Fruit fly (Drosophila melanogaster): ENCODE results near the gene CLIP-190.

Gene CLIP-190

DNA sequence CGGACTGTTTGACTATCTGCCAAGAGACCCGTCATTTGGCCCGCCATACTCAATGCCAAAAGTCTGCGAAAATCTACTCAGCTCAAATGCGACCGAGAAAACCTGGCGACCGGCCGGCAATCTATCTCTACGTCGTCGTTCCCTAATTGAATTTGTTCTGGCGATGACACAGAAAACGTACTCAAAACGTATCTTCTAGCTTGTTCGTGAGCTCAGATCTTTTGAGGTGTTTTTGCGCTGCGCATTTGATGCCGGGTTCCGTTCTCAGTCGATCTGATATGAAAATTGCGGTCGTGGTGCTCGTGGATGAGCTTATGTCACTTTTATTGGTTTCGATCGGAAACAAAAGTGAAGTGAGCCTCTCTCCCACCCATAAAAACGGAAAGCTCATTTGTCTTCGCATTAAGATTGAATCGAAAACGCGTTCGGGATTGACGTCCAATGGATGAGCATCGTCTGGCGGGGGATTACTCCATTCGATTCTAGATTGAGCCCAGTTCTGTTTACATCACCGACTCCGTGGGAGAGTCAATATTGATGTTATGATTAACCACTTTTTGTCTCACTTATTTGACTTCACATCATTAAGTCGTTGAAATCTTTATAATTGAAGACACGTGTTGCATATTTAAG, 3.4 kb downstream of the CLIP-190 start:
- TF ChIP-seq Ets98B (GFP tag; IDR thresholded peaks at IDR 0.05) (no peak), Pif1A (GFP tag; optimal IDR thresholded peaks at IDR 0.05) (no peak), CG12605 (GFP tag; IDR thresholded peaks at IDR 0.05) (no peak), rn (GFP tag; IDR thresholded peaks at IDR 0.05) (no peak), CG9948 (tag; optimal IDR thresholded peaks at IDR 0.05) (no peak), CG17806 (tag; optimal IDR thresholded peaks at IDR 0.05) (no peak), CG13204 (GFP tag; optimal IDR thresholded peaks at IDR 0.05) (no peak), CG4496 (GFP tag; IDR thresholded peaks at IDR 0.05) (no peak), CG8159 (tag; optimal IDR thresholded peaks at IDR 0.05) (no peak), CG15710 (tag; optimal IDR thresholded peaks at IDR 0.05) (no peak), D1 (tag; optimal IDR thresholded peaks at IDR 0.05) (no peak), fd96Ca (GFP tag; IDR thresholded peaks at IDR 0.05) (no peak), gl (tag; optimal IDR thresholded peaks at IDR 0.05) (no peak), Snoo (tag; optimal IDR thresholded peaks at IDR 0.05) (no peak), CG8301 (tag; optimal IDR thresholded peaks at IDR 0.05) (no peak), EcR (GFP tag; optimal IDR thresholded peaks at IDR 0.05) (no peak), CG32121 (GFP tag; IDR thresholded peaks at IDR 0.05) (no peak), CG34367 (tag; optimal IDR thresholded peaks at IDR 0.05) (no peak)

DNA sequence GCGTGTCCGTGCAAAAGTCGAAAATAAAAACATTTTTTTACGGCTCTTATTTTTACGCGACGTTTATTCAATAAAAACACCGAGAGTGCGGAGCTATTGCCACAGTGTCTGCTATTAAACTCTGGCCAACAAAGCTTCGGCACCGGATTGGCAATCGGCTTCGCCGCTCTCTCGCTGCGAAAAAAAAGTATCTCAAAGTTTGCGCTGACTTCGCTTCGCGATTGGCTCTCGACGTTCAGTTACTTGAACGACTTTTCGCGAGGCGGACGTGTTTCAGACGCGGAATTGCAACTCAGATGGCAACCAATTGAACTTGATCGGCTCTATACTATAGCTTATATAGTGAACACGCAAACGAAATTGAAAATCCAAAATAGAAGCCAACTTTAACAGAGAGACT, 4.6 kb downstream of the CLIP-190 start:
- TF ChIP-seq D1 (tag; optimal IDR thresholded peaks at IDR 0.05), result no peak
- TF ChIP-seq CG10348 (GFP tag; IDR thresholded peaks at IDR 0.05), result no peak
- TF ChIP-seq CG8301 (tag; optimal IDR thresholded peaks at IDR 0.05), result no peak
- no peak for TF ChIP-seq fd96Ca (GFP tag; IDR thresholded peaks at IDR 0.05)
- peak; percentile 14 for TF ChIP-seq CG15710 (tag; optimal IDR thresholded peaks at IDR 0.05)
- no peak for TF ChIP-seq rn (GFP tag; IDR thresholded peaks at IDR 0.05)
- peak; percentile 43 for TF ChIP-seq EcR (GFP tag; optimal IDR thresholded peaks at IDR 0.05)
- peak; percentile 50 for TF ChIP-seq Snoo (tag; optimal IDR thresholded peaks at IDR 0.05)
- TF ChIP-seq gl (tag; optimal IDR thresholded peaks at IDR 0.05), result peak; percentile 67
- TF ChIP-seq Pif1B (GFP tag; optimal IDR thresholded peaks at IDR 0.05), result peak; percentile 45
- TF ChIP-seq CG17806 (tag; optimal IDR thresholded peaks at IDR 0.05), result no peak
- peak; percentile 37 for TF ChIP-seq Pif1A (GFP tag; optimal IDR thresholded peaks at IDR 0.05)
- TF ChIP-seq CG32121 (GFP tag; IDR thresholded peaks at IDR 0.05), result peak; percentile 54
- peak; percentile 82; the same call in 2 of the 3 replicates for TF ChIP-seq CG4496 (GFP tag; IDR thresholded peaks at IDR 0.05)
- no peak for TF ChIP-seq CG9948 (tag; optimal IDR thresholded peaks at IDR 0.05)
- peak; percentile 78 for TF ChIP-seq CG12605 (GFP tag; IDR thresholded peaks at IDR 0.05)
- peak; percentile 49 for TF ChIP-seq CG8159 (tag; optimal IDR thresholded peaks at IDR 0.05)
- no peak for TF ChIP-seq CG13204 (GFP tag; optimal IDR thresholded peaks at IDR 0.05)
- peak; percentile 13 for TF ChIP-seq CG14655 (GFP tag; optimal IDR thresholded peaks at IDR 0.05)
- TF ChIP-seq Ets98B (GFP tag; IDR thresholded peaks at IDR 0.05), result peak; percentile 69
- peak; percentile 36 for TF ChIP-seq CG34367 (tag; optimal IDR thresholded peaks at IDR 0.05)

DNA sequence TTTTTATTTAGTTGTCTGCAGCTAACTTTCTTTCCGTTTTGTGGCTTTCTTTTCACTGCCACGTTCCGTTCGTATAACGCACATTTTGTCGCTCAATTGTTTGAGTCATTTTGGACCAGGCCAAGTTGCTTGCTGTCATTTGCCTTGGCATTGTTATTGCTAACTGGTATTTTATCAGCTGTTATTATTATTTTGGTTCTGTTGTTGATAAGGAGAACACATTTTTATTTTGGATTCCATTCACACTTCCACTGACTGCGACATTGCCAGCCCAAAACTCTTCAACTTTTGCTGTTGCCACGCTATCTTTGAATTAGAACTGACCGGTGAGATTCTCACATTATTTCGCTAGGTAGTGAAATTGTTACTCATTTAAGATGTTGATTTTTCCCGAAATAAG, 6.3 kb downstream of the CLIP-190 start:
- TF ChIP-seq rn (GFP tag; IDR thresholded peaks at IDR 0.05), result no peak
- no peak for TF ChIP-seq fd96Ca (GFP tag; IDR thresholded peaks at IDR 0.05)
- no peak for TF ChIP-seq CG9948 (tag; optimal IDR thresholded peaks at IDR 0.05)
- no peak for TF ChIP-seq CG8301 (tag; optimal IDR thresholded peaks at IDR 0.05)
- TF ChIP-seq CG10348 (GFP tag; IDR thresholded peaks at IDR 0.05), result no peak
- TF ChIP-seq CG13204 (GFP tag; optimal IDR thresholded peaks at IDR 0.05), result no peak
- TF ChIP-seq Snoo (tag; optimal IDR thresholded peaks at IDR 0.05), result no peak
- no peak for TF ChIP-seq Ets98B (GFP tag; IDR thresholded peaks at IDR 0.05)
- TF ChIP-seq gl (tag; optimal IDR thresholded peaks at IDR 0.05), result no peak
- TF ChIP-seq CG34367 (tag; optimal IDR thresholded peaks at IDR 0.05), result no peak
- TF ChIP-seq CG14655 (GFP tag; optimal IDR thresholded peaks at IDR 0.05), result no peak
- no peak for TF ChIP-seq EcR (GFP tag; optimal IDR thresholded peaks at IDR 0.05)
- TF ChIP-seq CG32121 (GFP tag; IDR thresholded peaks at IDR 0.05), result no peak
- no peak for TF ChIP-seq CG12605 (GFP tag; IDR thresholded peaks at IDR 0.05)
- TF ChIP-seq D1 (tag; optimal IDR thresholded peaks at IDR 0.05), result no peak
- no peak for TF ChIP-seq CG4496 (GFP tag; IDR thresholded peaks at IDR 0.05)
- no peak for TF ChIP-seq Pif1A (GFP tag; optimal IDR thresholded peaks at IDR 0.05)
- no peak for TF ChIP-seq CG17806 (tag; optimal IDR thresholded peaks at IDR 0.05)

DNA sequence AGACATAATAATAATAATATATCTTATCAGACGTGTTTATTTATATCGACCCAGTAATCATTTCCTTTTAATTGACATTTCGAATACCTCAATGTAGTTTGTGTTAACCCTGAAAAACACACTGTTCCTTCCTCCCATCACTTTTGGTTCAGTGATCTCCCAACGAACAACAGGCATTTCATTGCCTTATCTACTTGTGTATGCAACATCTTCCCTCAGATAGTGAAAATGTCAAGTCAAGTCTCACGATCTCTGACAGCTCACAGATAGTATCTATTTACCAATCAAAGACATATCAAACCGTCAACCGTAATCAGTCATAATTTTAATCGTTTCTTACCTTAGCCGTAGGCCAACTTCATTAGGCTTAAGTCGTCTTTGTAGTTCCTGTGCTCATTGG, 10.4 kb downstream of the CLIP-190 start:
- TF ChIP-seq EcR (GFP tag; optimal IDR thresholded peaks at IDR 0.05) (peak; percentile 68), CG8301 (tag; optimal IDR thresholded peaks at IDR 0.05) (no peak)

DNA sequence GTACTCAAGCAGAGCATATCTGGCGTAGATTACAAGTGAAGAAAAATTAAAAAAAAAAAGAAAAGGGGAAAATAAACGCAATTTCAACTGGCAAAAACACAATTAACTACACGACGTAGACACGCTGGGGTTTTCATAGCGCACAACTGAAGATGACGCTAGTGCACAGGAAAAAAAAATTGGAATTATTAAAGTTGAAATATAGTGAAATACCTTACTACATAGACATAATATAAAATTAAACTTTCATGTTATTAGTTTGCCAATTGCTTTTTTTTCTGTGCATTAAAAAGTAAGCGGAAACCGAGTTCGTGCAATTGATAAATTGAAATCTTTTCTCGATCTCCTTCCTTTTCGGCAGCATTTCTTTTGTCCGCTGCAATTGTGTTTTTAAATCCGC, 12.9 kb downstream of the CLIP-190 start:
- TF ChIP-seq CG15710 (tag; optimal IDR thresholded peaks at IDR 0.05), result no peak
- TF ChIP-seq rn (GFP tag; IDR thresholded peaks at IDR 0.05), result no peak
- TF ChIP-seq CG8301 (tag; optimal IDR thresholded peaks at IDR 0.05), result peak; percentile 7
- peak; percentile 28 for TF ChIP-seq CG14655 (GFP tag; optimal IDR thresholded peaks at IDR 0.05)
- TF ChIP-seq CG34367 (tag; optimal IDR thresholded peaks at IDR 0.05), result no peak
- TF ChIP-seq Pif1A (GFP tag; optimal IDR thresholded peaks at IDR 0.05), result peak; percentile 32
- no peak for TF ChIP-seq CG17806 (tag; optimal IDR thresholded peaks at IDR 0.05)
- TF ChIP-seq CG9948 (tag; optimal IDR thresholded peaks at IDR 0.05), result peak; percentile 0

DNA sequence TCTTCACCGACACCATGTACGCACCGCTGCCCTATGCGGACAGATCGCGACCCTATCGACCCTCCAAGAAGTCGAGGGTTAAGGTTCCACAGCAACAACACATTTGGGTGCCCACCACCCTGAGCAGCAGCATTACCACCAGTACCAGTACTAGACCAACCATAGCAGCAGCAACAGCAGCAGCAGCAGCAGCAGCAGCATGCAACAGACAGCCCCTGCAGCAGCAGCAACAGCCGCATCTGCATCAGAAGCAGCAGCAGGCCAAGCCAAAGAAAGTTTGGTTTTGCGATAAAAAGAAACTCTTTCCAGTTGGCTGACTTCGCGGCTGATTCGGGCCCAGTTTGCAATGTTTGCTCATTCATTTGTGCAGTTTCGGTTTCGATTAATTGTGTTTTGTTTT, 18.0 kb downstream of the CLIP-190 start:
- no peak for TF ChIP-seq D1 (tag; optimal IDR thresholded peaks at IDR 0.05)
- TF ChIP-seq CG4496 (GFP tag; IDR thresholded peaks at IDR 0.05), result no peak
- TF ChIP-seq CG10348 (GFP tag; IDR thresholded peaks at IDR 0.05), result no peak
- no peak for TF ChIP-seq CG14655 (GFP tag; optimal IDR thresholded peaks at IDR 0.05)
- no peak for TF ChIP-seq gl (tag; optimal IDR thresholded peaks at IDR 0.05)
- no peak for TF ChIP-seq Snoo (tag; optimal IDR thresholded peaks at IDR 0.05)
- no peak for TF ChIP-seq CG13204 (GFP tag; optimal IDR thresholded peaks at IDR 0.05)
- TF ChIP-seq CG32121 (GFP tag; IDR thresholded peaks at IDR 0.05), result no peak
- no peak for TF ChIP-seq CG12605 (GFP tag; IDR thresholded peaks at IDR 0.05)

Data from whole organism, pupa.